Worm (Caenorhabditis elegans) whole organism, L1 larva: ENCODE measurements around the gene srw-62.

ENCODE experiments used
- C16A3.4 ChIP-seq: fragments of 150-350 bp; optimal IDR thresholded peaks from 2 replicates; lab custom pipeline; 2014; ENCODE audit warnings: missing biosample characterization, missing genetic modification characterization
- C34B4.2 ChIP-seq: sonication (generic microtip); optimal IDR thresholded peaks from 2 replicates; lab custom pipeline; 2017; ENCODE audit warnings: mild to moderate bottlenecking, missing genetic modification characterization, missing compliant biosample characterization
- Y116A8C.19 ChIP-seq: sonication (generic microtip); optimal IDR thresholded peaks from 2 replicates; lab custom pipeline; 2016; ENCODE audit warnings: missing compliant biosample characterization, missing genetic modification characterization, borderline replicate concordance
- alr-1 ChIP-seq: fragments of 200-800 bp; sonication (Bioruptor generic); optimal IDR thresholded peaks from 2 replicates; lab custom pipeline; 2018; ENCODE audit warnings: borderline replicate concordance, mild to moderate bottlenecking, missing genetic modification characterization, missing compliant biosample characterization
- blmp-1 ChIP-seq: fragments of 150-350 bp; optimal IDR thresholded peaks from 2 replicates; lab custom pipeline; 2014; ENCODE audit warnings: missing biosample characterization, missing genetic modification characterization
- ceh-63 ChIP-seq: fragments of 200-800 bp; sonication (Bioruptor generic); optimal IDR thresholded peaks from 2 replicates; lab custom pipeline; 2018; ENCODE audit warnings: mild to moderate bottlenecking, missing genetic modification characterization, missing compliant biosample characterization
- ceh-8 ChIP-seq: fragments of 200-800 bp; sonication (Bioruptor generic); optimal IDR thresholded peaks from 2 replicates; lab custom pipeline; 2018; ENCODE audit warnings: mild to moderate bottlenecking, missing genetic modification characterization, moderate library complexity, missing compliant biosample characterization
- ceh-90 ChIP-seq: sonication (generic microtip); optimal IDR thresholded peaks from 2 replicates; lab custom pipeline; 2016; ENCODE audit warnings: missing genetic modification characterization, missing compliant biosample characterization
- dpl-1 ChIP-seq, 3 experiments: fragments of 150-350 bp in 2 of 3; sonication (generic microtip) in 1 of 3; optimal IDR thresholded peaks; 2 replicates each; lab custom pipeline; 2014 to 2017; ENCODE audit warnings: missing biosample characterization in 3 of 3, missing genetic modification characterization in 3 of 3, missing genetic modification reagents in 3 of 3
- dsc-1 ChIP-seq: sonication (generic microtip); optimal IDR thresholded peaks from 2 replicates; lab custom pipeline; 2016; ENCODE audit warnings: mild to moderate bottlenecking, missing genetic modification characterization, missing compliant biosample characterization
- efl-3 ChIP-seq: fragments of 200-800 bp; sonication (Bioruptor generic); optimal IDR thresholded peaks from 2 replicates; lab custom pipeline; 2018; ENCODE audit warnings: mild to moderate bottlenecking, missing genetic modification characterization, missing compliant biosample characterization
- egl-13 ChIP-seq: sonication (generic microtip); optimal IDR thresholded peaks from 2 replicates; lab custom pipeline; 2016; ENCODE audit warnings: missing genotype, missing genetic modification reagents, missing genetic modification characterization, missing compliant biosample characterization
- elt-2 ChIP-seq: sonication (generic microtip); optimal IDR thresholded peaks from 2 replicates; lab custom pipeline; 2016; ENCODE audit warnings: missing genetic modification characterization, mild to moderate bottlenecking, inconsistent platforms, missing compliant biosample characterization, missing genetic modification reagents
- ets-5 ChIP-seq: fragments of 200-800 bp; sonication (Bioruptor generic); IDR thresholded peaks from 2 replicates; pipeline ENCODE4 v1.3.6; 2022; ENCODE audit warnings: missing genetic modification characterization, missing compliant biosample characterization
- fkh-10 ChIP-seq: sonication (generic microtip); optimal IDR thresholded peaks from 2 replicates; lab custom pipeline; 2017; ENCODE audit warnings: missing biosample characterization, missing genetic modification reagents, missing genetic modification characterization
- fkh-4 ChIP-seq: sonication (generic microtip); optimal IDR thresholded peaks from 2 replicates; lab custom pipeline; 2016; ENCODE audit warnings: missing compliant biosample characterization, missing genetic modification characterization, borderline replicate concordance
- grh-1 ChIP-seq: fragments of 200-800 bp; sonication (Bioruptor generic); IDR thresholded peaks from 2 replicates; pipeline ENCODE4 v1.3.6; 2022; ENCODE audit warnings: missing genetic modification reagents, missing genetic modification characterization, missing compliant biosample characterization
- hlh-17 ChIP-seq: fragments of 200-800 bp; sonication (Bioruptor generic); optimal IDR thresholded peaks from 2 replicates; lab custom pipeline; 2018; ENCODE audit warnings: missing genetic modification characterization, mild to moderate bottlenecking, missing compliant biosample characterization, moderate library complexity, borderline replicate concordance
- irx-1 ChIP-seq: sonication (generic microtip); optimal IDR thresholded peaks from 2 replicates; lab custom pipeline; 2016; ENCODE audit warnings: missing genetic modification characterization, missing compliant biosample characterization
- lin-13 ChIP-seq: fragments of 150-350 bp; optimal IDR thresholded peaks from 2 replicates; lab custom pipeline; 2014; ENCODE audit warnings: missing biosample characterization, missing genetic modification reagents, missing genetic modification characterization
- mab-9 ChIP-seq: fragments of 200-800 bp; sonication (Bioruptor generic); IDR thresholded peaks from 2 replicates; pipeline ENCODE4 v1.3.6; 2022; ENCODE audit warnings: missing genetic modification reagents, missing genetic modification characterization, missing compliant biosample characterization
- mef-2 ChIP-seq: fragments of 150-350 bp; optimal IDR thresholded peaks from 2 replicates; lab custom pipeline; 2014; ENCODE audit warnings: missing biosample characterization, missing genetic modification characterization
- nhr-12 ChIP-seq: sonication (generic microtip); optimal IDR thresholded peaks from 2 replicates; lab custom pipeline; 2017; ENCODE audit warnings: missing biosample characterization, missing genetic modification characterization
- nhr-19 ChIP-seq: fragments of 200-800 bp; sonication (Bioruptor generic); conservative IDR thresholded peaks from 2 replicates; pipeline ENCODE4 v1.3.6; 2022; ENCODE audit warnings: missing genetic modification characterization, missing compliant biosample characterization
- nhr-237 ChIP-seq: fragments of 150-350 bp; optimal IDR thresholded peaks from 2 replicates; lab custom pipeline; 2014; ENCODE audit warnings: missing biosample characterization, missing genetic modification characterization
- nhr-47 ChIP-seq: sonication (generic microtip); optimal IDR thresholded peaks from 2 replicates; lab custom pipeline; 2016; ENCODE audit warnings: mild to moderate bottlenecking, missing genetic modification characterization, moderate library complexity, missing compliant biosample characterization
- nhr-77 ChIP-seq: fragments of 150-350 bp; optimal IDR thresholded peaks from 2 replicates; lab custom pipeline; 2014; ENCODE audit warnings: missing biosample characterization, missing genetic modification characterization
- nhr-84 ChIP-seq: sonication (generic microtip); optimal IDR thresholded peaks from 2 replicates; lab custom pipeline; 2017; ENCODE audit warnings: missing biosample characterization, missing genetic modification characterization
- nhr-90 ChIP-seq: sonication (generic microtip); optimal IDR thresholded peaks from 2 replicates; lab custom pipeline; 2016; ENCODE audit warnings: mild to moderate bottlenecking, missing genetic modification characterization, missing compliant biosample characterization; ENCODE audit not compliant: poor library complexity
- pax-3 ChIP-seq: fragments of 200-800 bp; sonication (Bioruptor generic); optimal IDR thresholded peaks from 2 replicates; lab custom pipeline; 2018; ENCODE audit warnings: mild to moderate bottlenecking, missing genetic modification characterization, moderate library complexity, missing compliant biosample characterization
- skn-1 ChIP-seq: fragments of 150-350 bp; optimal IDR thresholded peaks from 2 replicates; lab custom pipeline; 2014; ENCODE audit warnings: missing biosample characterization, missing genetic modification characterization
- snpc-4 ChIP-seq: fragments of 150-350 bp; optimal IDR thresholded peaks from 2 replicates; lab custom pipeline; 2014; ENCODE audit warnings: missing biosample characterization, missing genetic modification characterization
- swsn-7 ChIP-seq: sonication (generic microtip); optimal IDR thresholded peaks from 2 replicates; lab custom pipeline; 2016; ENCODE audit warnings: missing genetic modification characterization, missing compliant biosample characterization
- tbx-2 ChIP-seq: sonication (generic microtip); optimal IDR thresholded peaks from 2 replicates; lab custom pipeline; 2016; ENCODE audit warnings: missing genetic modification characterization, missing compliant biosample characterization
- unc-130 ChIP-seq: fragments of 150-350 bp; optimal IDR thresholded peaks from 2 replicates; lab custom pipeline; 2017; ENCODE audit warnings: missing biosample characterization, missing genetic modification characterization, inconsistent platforms
- unc-30 ChIP-seq: sonication (generic microtip); optimal IDR thresholded peaks from 2 replicates; lab custom pipeline; 2017; ENCODE audit warnings: missing biosample characterization, missing genetic modification characterization
- unc-86 ChIP-seq: sonication (generic microtip); optimal IDR thresholded peaks from 2 replicates; lab custom pipeline; 2016; ENCODE audit warnings: missing genetic modification characterization, missing compliant biosample characterization
- vab-15 ChIP-seq: sonication (generic microtip); optimal IDR thresholded peaks from 2 replicates; lab custom pipeline; 2017; ENCODE audit warnings: missing genotype, mild to moderate bottlenecking, missing genetic modification characterization, missing compliant biosample characterization
- xbp-1 ChIP-seq: sonication (generic microtip); optimal IDR thresholded peaks from 2 replicates; lab custom pipeline; 2016; ENCODE audit warnings: missing genetic modification characterization, missing compliant biosample characterization
- zag-1 ChIP-seq: fragments of 150-350 bp; optimal IDR thresholded peaks from 2 replicates; lab custom pipeline; 2014; ENCODE audit warnings: missing biosample characterization, missing genetic modification characterization
- zip-4 ChIP-seq: fragments of 200-800 bp; sonication (Bioruptor generic); optimal IDR thresholded peaks from 2 replicates; lab custom pipeline; 2018; ENCODE audit warnings: mild to moderate bottlenecking, missing genetic modification characterization, moderate library complexity, missing compliant biosample characterization
- ztf-11 ChIP-seq, 2 experiments: sonication (generic microtip); optimal IDR thresholded peaks; 2 replicates each; lab custom pipeline; 2016 to 2017; ENCODE audit warnings: missing genetic modification characterization in 2 of 2, missing biosample characterization in 1 of 2, missing compliant biosample characterization in 1 of 2
- ztf-4 ChIP-seq: fragments of 150-350 bp; optimal IDR thresholded peaks from 2 replicates; lab custom pipeline; 2014; ENCODE audit warnings: missing biosample characterization, missing genetic modification characterization

Gene srw-62

ce11 chrII:7853679-7854078 is 28.5 kb downstream of the srw-62 start, which contains the start of gene T09A5.5:
Gene T09A5.5, minus strand, starts transcription at chrII:7853779.
- TF ChIP-seq unc-130 (no peak), ceh-8 (GFP tag; lab: Kevin White, UChicago) (no peak), nhr-47 (tag; lab: Kevin White, UChicago) (no peak), fkh-10 (GFP tag; lab: Kevin White, UChicago) (no peak), swsn-7 (tag; lab: Kevin White, UChicago) (no peak), grh-1 (GFP tag; lab: Robert Waterston, UW) (no peak), ztf-11 (tag; optimal IDR thresholded peaks at IDR 0.05; lab: Kevin White, UChicago) (no peak), vab-15 (no peak), nhr-77 (tag; lab: Kevin White, UChicago) (no peak), ets-5 (GFP tag; lab: Robert Waterston, UW) (no peak), nhr-84 (tag; lab: Kevin White, UChicago) (no peak), lin-13 (no peak), mef-2 (no peak), C34B4.2 (tag; lab: Kevin White, UChicago) (no peak), mab-9 (GFP tag; lab: Robert Waterston, UW) (no peak), dsc-1 (tag; lab: Kevin White, UChicago) (no peak)

ce11 chrII:7854942-7855341 is 29.7 kb downstream of the srw-62 start, which contains the start of gene mdt-10:
Gene mdt-10, minus strand, starts transcription at chrII:7855042.
- TF ChIP-seq alr-1 (tag; lab: Kevin White, UChicago) (no peak), blmp-1 (no peak)

ce11 chrII:7855619-7856018 is 30.4 kb downstream of the srw-62 start, which contains the start of gene mdmh-35:
Gene mdmh-35, minus strand, starts transcription at chrII:7855719.
- TF ChIP-seq vab-15 = no peak
- TF ChIP-seq ceh-8 (GFP tag; lab: Kevin White, UChicago) = no peak
- TF ChIP-seq egl-13 = no peak
- no peak for TF ChIP-seq nhr-237 (tag; lab: Kevin White, UChicago)
- no peak for TF ChIP-seq nhr-77 (tag; lab: Kevin White, UChicago)
- TF ChIP-seq zip-4 (GFP tag; lab: Kevin White, UChicago) = no peak
- TF ChIP-seq zag-1 (tag; lab: Kevin White, UChicago) = no peak
- no peak for TF ChIP-seq tbx-2 (tag; lab: Kevin White, UChicago)
- no peak for TF ChIP-seq nhr-19
- TF ChIP-seq pax-3 (tag; lab: Kevin White, UChicago) = no peak
- no peak for TF ChIP-seq nhr-84 (tag; lab: Kevin White, UChicago)

- no peak for TF ChIP-seq elt-2 (tag; lab: Kevin White, UChicago)
- TF ChIP-seq zip-4 (GFP tag; lab: Kevin White, UChicago) = no peak
- no peak for TF ChIP-seq unc-30
- peak; percentile 36 for TF ChIP-seq blmp-1
- peak; percentile 65 for TF ChIP-seq nhr-90 (tag; lab: Kevin White, UChicago)
- peak; percentile 11 for TF ChIP-seq unc-86 (tag; lab: Kevin White, UChicago)
- no peak for TF ChIP-seq nhr-84 (tag; lab: Kevin White, UChicago)
- peak; percentile 66 for TF ChIP-seq C16A3.4
- no peak for TF ChIP-seq nhr-12
- TF ChIP-seq grh-1 (GFP tag; lab: Robert Waterston, UW) = no peak
- TF ChIP-seq dpl-1 (GFP tag; optimal IDR thresholded peaks at IDR 0.05; lab: Kevin White, UChicago) = peak; percentile 43 to 68 (median 57)
- TF ChIP-seq pax-3 (tag; lab: Kevin White, UChicago) = peak; percentile 56
- peak; percentile 52 for TF ChIP-seq swsn-7 (tag; lab: Kevin White, UChicago)
- TF ChIP-seq tbx-2 (tag; lab: Kevin White, UChicago) = peak; percentile 46
- TF ChIP-seq hlh-17 (GFP tag; lab: Kevin White, UChicago) = no peak
- TF ChIP-seq ztf-4 = no peak
- no peak for TF ChIP-seq ceh-63 (GFP tag; lab: Kevin White, UChicago)
- TF ChIP-seq mab-9 (GFP tag; lab: Robert Waterston, UW) = no peak
- no peak for TF ChIP-seq ceh-90 (tag; lab: Kevin White, UChicago)
- TF ChIP-seq Y116A8C.19 (tag; lab: Kevin White, UChicago) = no peak
- TF ChIP-seq efl-3 (GFP tag; lab: Kevin White, UChicago) = no peak
- peak; percentile 8 for TF ChIP-seq irx-1 (tag; lab: Kevin White, UChicago)
- peak; percentile 56 for TF ChIP-seq xbp-1
- TF ChIP-seq unc-130 = no peak
- TF ChIP-seq alr-1 (tag; lab: Kevin White, UChicago) = no peak
- TF ChIP-seq ets-5 (GFP tag; lab: Robert Waterston, UW) = no peak
- peak; percentile 45 for TF ChIP-seq skn-1 (tag; lab: Kevin White, UChicago)
- TF ChIP-seq ztf-11 (tag; optimal IDR thresholded peaks at IDR 0.05; lab: Kevin White, UChicago) = peak in 1 of 2 experiments; percentile 63
- TF ChIP-seq fkh-4 (tag; lab: Kevin White, UChicago) = no peak
- no peak for TF ChIP-seq nhr-237 (tag; lab: Kevin White, UChicago)
- TF ChIP-seq snpc-4 (tag; lab: Kevin White, UChicago) = no peak
These were observed 32.3 kb downstream of the srw-62 start, which contains the start of the genes cec-3 and T09A5.15 for ce11 chrII:7857485-7858010. Gene cec-3, minus strand, starts transcription at chrII:7857600. Gene T09A5.15, plus strand, starts transcription at chrII:7857960.
